Worm (Caenorhabditis elegans): ENCODE measurements around the gene flp-11.

Gene flp-11

ce11 chrX:4649097-4649496, 28.8 kb downstream of the flp-11 start, which contains the start of gene ent-5:
ent-5 (minus strand) TSS chrX:4649197.
- no peak for TF ChIP-seq tab-1 (GFP tag; IDR thresholded peaks at IDR 0.05)
- no peak for TF ChIP-seq klf-2 (GFP tag; conservative IDR thresholded peaks at IDR 0.05)
- no peak for TF ChIP-seq ztf-23 (GFP tag; IDR thresholded peaks at IDR 0.05)
- no peak for TF ChIP-seq flt-1 (GFP tag; IDR thresholded peaks at IDR 0.05)
- TF ChIP-seq med-1 (GFP tag; optimal IDR thresholded peaks at IDR 0.05; ENCODE audit: insufficient read depth), result no peak
- TF ChIP-seq ztf-29 (GFP tag; IDR thresholded peaks at IDR 0.05), result no peak

ce11 chrX:4647104-4647503, 30.8 kb downstream of the flp-11 start, which contains the start of gene C46C11.4:
C46C11.4 (minus strand) TSS chrX:4647204.
- TF ChIP-seq cog-1 (tag; optimal IDR thresholded peaks at IDR 0.05), result no peak
- no peak for TF ChIP-seq T22C8.4 (GFP tag; IDR thresholded peaks at IDR 0.05)
- TF ChIP-seq ref-1 (GFP tag; conservative IDR thresholded peaks at IDR 0.05), result no peak
- TF ChIP-seq klf-2 (GFP tag; conservative IDR thresholded peaks at IDR 0.05), result no peak

- no peak for TF ChIP-seq T22C8.4 (GFP tag; IDR thresholded peaks at IDR 0.05)
- no peak for TF ChIP-seq ref-1 (GFP tag; conservative IDR thresholded peaks at IDR 0.05)
- TF ChIP-seq ztf-29 (GFP tag; IDR thresholded peaks at IDR 0.05), result no peak
- no peak for TF ChIP-seq tab-1 (GFP tag; IDR thresholded peaks at IDR 0.05)
- no peak for TF ChIP-seq cog-1 (tag; optimal IDR thresholded peaks at IDR 0.05)
- no peak for TF ChIP-seq flt-1 (GFP tag; IDR thresholded peaks at IDR 0.05)
- TF ChIP-seq klf-2 (GFP tag; conservative IDR thresholded peaks at IDR 0.05), result no peak
- no peak for TF ChIP-seq med-1 (GFP tag; optimal IDR thresholded peaks at IDR 0.05; ENCODE audit: insufficient read depth)
- no peak for TF ChIP-seq ztf-23 (GFP tag; IDR thresholded peaks at IDR 0.05)
These were observed 41.1 kb downstream of the flp-11 start, which contains the start of gene hosl-1 for ce11 chrX:4636821-4637220. hosl-1 (plus strand) TSS chrX:4637121.

- TF ChIP-seq tab-1 (GFP tag; IDR thresholded peaks at IDR 0.05) (no peak), ztf-23 (GFP tag; IDR thresholded peaks at IDR 0.05) (no peak), klf-2 (GFP tag; conservative IDR thresholded peaks at IDR 0.05) (no peak), T22C8.4 (GFP tag; IDR thresholded peaks at IDR 0.05) (no peak), ref-1 (GFP tag; conservative IDR thresholded peaks at IDR 0.05) (no peak), med-1 (GFP tag; optimal IDR thresholded peaks at IDR 0.05; ENCODE audit: insufficient read depth) (no peak), cog-1 (tag; optimal IDR thresholded peaks at IDR 0.05) (no peak), flt-1 (GFP tag; IDR thresholded peaks at IDR 0.05) (no peak), ztf-29 (GFP tag; IDR thresholded peaks at IDR 0.05) (no peak)
These were observed 41.8 kb downstream of the flp-11 start for ce11 chrX:4636143-4636542.

- TF ChIP-seq tab-1 (GFP tag; IDR thresholded peaks at IDR 0.05) (peak; percentile 71; the same call in 1 of the 2 replicates), ztf-29 (GFP tag; IDR thresholded peaks at IDR 0.05) (no peak), klf-2 (GFP tag; conservative IDR thresholded peaks at IDR 0.05) (0 out of 2 replicates have a peak, but pooled peaks have one; percentile 5), ref-1 (GFP tag; conservative IDR thresholded peaks at IDR 0.05) (no peak), flt-1 (GFP tag; IDR thresholded peaks at IDR 0.05) (peak; percentile 53; the same call in 1 of the 2 replicates), T22C8.4 (GFP tag; IDR thresholded peaks at IDR 0.05) (no peak), cog-1 (tag; optimal IDR thresholded peaks at IDR 0.05) (peak; percentile 70)
These were observed 42.3 kb downstream of the flp-11 start for ce11 chrX:4635643-4636042.

- TF ChIP-seq klf-2 (GFP tag; conservative IDR thresholded peaks at IDR 0.05), result no peak
- TF ChIP-seq flt-1 (GFP tag; IDR thresholded peaks at IDR 0.05), result no peak
- no peak for TF ChIP-seq ztf-29 (GFP tag; IDR thresholded peaks at IDR 0.05)
- no peak for TF ChIP-seq T22C8.4 (GFP tag; IDR thresholded peaks at IDR 0.05)
- no peak for TF ChIP-seq ref-1 (GFP tag; conservative IDR thresholded peaks at IDR 0.05)
These were observed 45.8 kb downstream of the flp-11 start, which contains the start of gene slcr-46.1 for ce11 chrX:4632088-4632487. slcr-46.1 (plus strand) TSS chrX:4632361.

ce11 chrX:4628817-4629575, 48.9 kb downstream of the flp-11 start:
- TF ChIP-seq T22C8.4 (GFP tag; IDR thresholded peaks at IDR 0.05), result no peak
- TF ChIP-seq cog-1 (tag; optimal IDR thresholded peaks at IDR 0.05), result no peak
- no peak for TF ChIP-seq flt-1 (GFP tag; IDR thresholded peaks at IDR 0.05)
- TF ChIP-seq tab-1 (GFP tag; IDR thresholded peaks at IDR 0.05), result no peak
- no peak for TF ChIP-seq ztf-23 (GFP tag; IDR thresholded peaks at IDR 0.05)
- no peak for TF ChIP-seq klf-2 (GFP tag; conservative IDR thresholded peaks at IDR 0.05)

- TF ChIP-seq med-1 (GFP tag; optimal IDR thresholded peaks at IDR 0.05; ENCODE audit: insufficient read depth), result no peak
- no peak for TF ChIP-seq klf-2 (GFP tag; conservative IDR thresholded peaks at IDR 0.05)
- TF ChIP-seq ref-1 (GFP tag; conservative IDR thresholded peaks at IDR 0.05), result no peak
- no peak for TF ChIP-seq ztf-29 (GFP tag; IDR thresholded peaks at IDR 0.05)
- no peak for TF ChIP-seq cog-1 (tag; optimal IDR thresholded peaks at IDR 0.05)
- TF ChIP-seq T22C8.4 (GFP tag; IDR thresholded peaks at IDR 0.05), result no peak
- TF ChIP-seq flt-1 (GFP tag; IDR thresholded peaks at IDR 0.05), result no peak
- no peak for TF ChIP-seq tab-1 (GFP tag; IDR thresholded peaks at IDR 0.05)
- TF ChIP-seq ztf-23 (GFP tag; IDR thresholded peaks at IDR 0.05), result no peak
These were observed 49.6 kb downstream of the flp-11 start for ce11 chrX:4628350-4628749.

Measured in whole organism, midembryonic.